Fruit fly (Drosophila melanogaster): ENCODE measurements around the gene CG14406.

DNA sequence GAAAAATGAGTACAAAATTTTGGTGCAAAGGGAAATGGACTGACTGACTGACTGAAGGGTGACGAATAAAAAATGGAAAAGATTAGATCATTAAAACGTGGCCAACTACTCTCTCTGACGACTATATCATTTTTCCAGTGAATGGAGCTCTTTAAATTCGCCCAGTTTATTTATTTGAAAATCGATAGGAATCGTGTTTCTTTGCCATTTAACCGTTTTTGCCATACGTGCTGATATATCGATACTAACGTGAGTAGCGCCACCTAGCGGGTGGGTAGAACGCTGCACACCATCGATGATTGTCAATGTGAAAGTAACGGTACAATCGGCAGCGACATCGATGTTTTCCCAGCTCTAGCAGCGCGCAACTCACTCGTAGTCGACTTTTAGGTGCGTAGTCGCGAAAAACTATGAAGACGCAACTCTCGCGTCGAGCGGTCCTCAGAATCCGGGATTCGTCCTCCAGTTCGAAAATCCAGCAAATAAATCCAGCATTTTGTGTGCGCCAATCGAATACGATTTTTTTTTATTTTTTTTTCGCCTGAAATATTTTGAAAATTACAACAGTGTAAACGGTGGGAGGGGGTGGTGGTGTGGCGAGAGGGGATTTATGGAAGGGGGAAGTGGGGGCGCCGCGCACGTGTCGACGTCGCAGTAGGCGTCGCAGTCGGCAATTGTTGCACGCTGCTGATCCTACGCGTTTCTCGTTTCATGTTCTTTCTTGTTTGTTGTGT is 44.6 kb upstream of the CG14406 start, which contains the start of the genes CG9030 and eag:
- TF ChIP-seq CG8478 (optimal IDR thresholded peaks at IDR 0.05) (no peak), CTCF (optimal IDR thresholded peaks at IDR 0.05) (peak; percentile 93 to 98)

Data from S2 (cell line).